Fruit fly (Drosophila melanogaster): ENCODE data around the gene ND-15.

ND-15 gene

dm6 chr2L:102161-102761 is 12.3 kb upstream of the ND-15 start, which contains the start of gene Creld (continued):
- peak; percentile 100 for TF ChIP-seq Opbp (GFP tag; IDR thresholded peaks at IDR 0.05; ENCODE audit: partially characterized antibody)
- TF ChIP-seq lola (GFP tag; optimal IDR thresholded peaks at IDR 0.05) = no peak
- TF ChIP-seq psq (GFP tag; optimal IDR thresholded peaks at IDR 0.05) = no peak
- TF ChIP-seq en (GFP tag; optimal IDR thresholded peaks at IDR 0.05) = no peak
- peak; percentile 75 for TF ChIP-seq gro (GFP tag; optimal IDR thresholded peaks at IDR 0.05)
- no peak for TF ChIP-seq NFAT (GFP tag; IDR thresholded peaks at IDR 0.05)
- no peak for TF ChIP-seq CG10979 (tag; optimal IDR thresholded peaks at IDR 0.05)
- TF ChIP-seq CG16813 (GFP tag; IDR thresholded peaks at IDR 0.05; ENCODE audit: partially characterized antibody) = peak; percentile 100
- no peak for TF ChIP-seq Gsc (GFP tag; IDR thresholded peaks at IDR 0.05)
- TF ChIP-seq CG32772 (GFP tag; IDR thresholded peaks at IDR 0.05) = no peak
- no peak for TF ChIP-seq hkb (optimal IDR thresholded peaks at IDR 0.05)
- no peak for TF ChIP-seq hkb (GFP tag; IDR thresholded peaks at IDR 0.05)
- peak; percentile 100 for TF ChIP-seq CG2129 (GFP tag; IDR thresholded peaks at IDR 0.05; ENCODE audit: partially characterized antibody)
- TF ChIP-seq CG15601 (tag; optimal IDR thresholded peaks at IDR 0.05) = no peak
- no peak for TF ChIP-seq Camta (GFP tag; optimal IDR thresholded peaks at IDR 0.05)
- peak; percentile 35; the same call in 1 of the 2 replicates for TF ChIP-seq rib (GFP tag; IDR thresholded peaks at IDR 0.05)
- no peak for TF ChIP-seq sisA (GFP tag; IDR thresholded peaks at IDR 0.05)
- no peak for TF ChIP-seq CG5180 (GFP tag; optimal IDR thresholded peaks at IDR 0.05)
- TF ChIP-seq Sry-β (GFP tag; optimal IDR thresholded peaks at IDR 0.05) = no peak
- TF ChIP-seq CG5245 (GFP tag; optimal IDR thresholded peaks at IDR 0.05) = no peak
- no peak for TF ChIP-seq CG10565 (GFP tag; optimal IDR thresholded peaks at IDR 0.05)
- no peak for TF ChIP-seq CG7372 (GFP tag; IDR thresholded peaks at IDR 0.05)
- no peak for TF ChIP-seq fu2 (GFP tag; optimal IDR thresholded peaks at IDR 0.05)
- no peak for TF ChIP-seq repo (GFP tag; optimal IDR thresholded peaks at IDR 0.05)
- TF ChIP-seq CG11695 (GFP tag; IDR thresholded peaks at IDR 0.05) = no peak
- TF ChIP-seq CG6683 (GFP tag; optimal IDR thresholded peaks at IDR 0.05) = no peak
- no peak for TF ChIP-seq chn (GFP tag; optimal IDR thresholded peaks at IDR 0.05)
- peak; percentile 100 for TF ChIP-seq Doc3 (GFP tag; IDR thresholded peaks at IDR 0.05; ENCODE audit: partially characterized antibody)
- no peak for TF ChIP-seq pros (GFP tag; optimal IDR thresholded peaks at IDR 0.05)
- no peak for TF ChIP-seq toy (GFP tag; IDR thresholded peaks at IDR 0.05)
- no peak for TF ChIP-seq lmd (GFP tag; IDR thresholded peaks at IDR 0.05)
- peak; percentile 43 for TF ChIP-seq Fer1 (GFP tag; optimal IDR thresholded peaks at IDR 0.05)
- TF ChIP-seq CG6654 (GFP tag; optimal IDR thresholded peaks at IDR 0.05) = no peak
- TF ChIP-seq cg (GFP tag; optimal IDR thresholded peaks at IDR 0.05) = no peak
- no peak for TF ChIP-seq pan (optimal IDR thresholded peaks at IDR 0.05)
- no peak for TF ChIP-seq pan (GFP tag; optimal IDR thresholded peaks at IDR 0.05 in 1 of 2, IDR thresholded peaks at IDR 0.05 in 1 of 2)
- TF ChIP-seq CG10274 (GFP tag; optimal IDR thresholded peaks at IDR 0.05) = no peak
- no peak for TF ChIP-seq Lpt (GFP tag; optimal IDR thresholded peaks at IDR 0.05)
- TF ChIP-seq E2f1 (GFP tag; IDR thresholded peaks at IDR 0.05) = no peak
- TF ChIP-seq PHDP (tag; optimal IDR thresholded peaks at IDR 0.05) = no peak
- TF ChIP-seq CG13296 (GFP tag; optimal IDR thresholded peaks at IDR 0.05) = no peak
- TF ChIP-seq mirr (GFP tag; optimal IDR thresholded peaks at IDR 0.05) = no peak
- no peak for TF ChIP-seq twi (tag; optimal IDR thresholded peaks at IDR 0.05)
- no peak for TF ChIP-seq Hmx (GFP tag; optimal IDR thresholded peaks at IDR 0.05)
- TF ChIP-seq Mes4 (GFP tag; optimal IDR thresholded peaks at IDR 0.05) = no peak
- no peak for TF ChIP-seq p53 (GFP tag; optimal IDR thresholded peaks at IDR 0.05)
- TF ChIP-seq CG16863 (GFP tag; optimal IDR thresholded peaks at IDR 0.05) = no peak
- no peak for TF ChIP-seq CG3163 (GFP tag; optimal IDR thresholded peaks at IDR 0.05)
- no peak for TF ChIP-seq klu (GFP tag; IDR thresholded peaks at IDR 0.05)
- no peak for TF ChIP-seq CG2199 (GFP tag; IDR thresholded peaks at IDR 0.05)
- no peak for TF ChIP-seq CG6689 (GFP tag; IDR thresholded peaks at IDR 0.05)
- no peak for TF ChIP-seq Hr51 (GFP tag; optimal IDR thresholded peaks at IDR 0.05)
